Worm (Caenorhabditis elegans): ENCODE measurements around the gene F28A10.7.

DNA sequence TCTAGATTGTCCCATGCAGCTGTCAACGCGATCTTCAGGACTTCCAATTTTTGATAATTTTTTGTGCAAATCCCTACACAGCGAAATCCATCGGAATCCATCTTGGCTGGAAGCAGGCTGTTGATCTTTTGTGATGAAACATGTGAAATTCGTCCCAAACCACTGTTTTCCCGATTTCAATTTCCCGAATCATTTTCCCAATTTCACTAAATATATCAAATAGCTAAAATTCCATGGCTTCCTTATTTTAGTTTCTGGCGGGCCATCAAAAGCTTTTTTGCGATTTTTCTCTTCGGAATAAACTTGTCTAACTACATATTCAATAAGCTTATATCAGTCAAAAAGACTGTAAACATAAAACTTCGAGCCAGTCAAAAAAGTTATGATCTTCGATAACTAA lies 24.0 kb downstream of the F28A10.7 start, which contains the start of gene F46F5.8:
- no peak for TF ChIP-seq tab-1 (GFP tag; IDR thresholded peaks at IDR 0.05)
- TF ChIP-seq flt-1 (GFP tag; IDR thresholded peaks at IDR 0.05): no peak
- TF ChIP-seq T22C8.4 (GFP tag; IDR thresholded peaks at IDR 0.05): no peak
